Fruit fly (Drosophila melanogaster) whole organism, embryonic: ENCODE measurements around the gene CG31793.

Source experiments
- ATbp ChIP-seq: fragments of 200-800 bp; sonication (Bioruptor generic); optimal IDR thresholded peaks from 2 replicates; lab custom pipeline; 2017; ENCODE audit warnings: missing biosample characterization, mild to moderate bottlenecking, missing genetic modification characterization, missing genetic modification reagents
- Ada2b ChIP-seq: fragments of 200-800 bp; sonication (Bioruptor generic); IDR thresholded peaks from 2 replicates; pipeline ENCODE4 v1.3.6; 2022; ENCODE audit warnings: missing biosample characterization, missing genetic modification characterization
- Asciz ChIP-seq: fragments of 200-800 bp; sonication (Bioruptor generic); optimal IDR thresholded peaks from 2 replicates; lab custom pipeline; 2017; ENCODE audit warnings: missing biosample characterization, mild to moderate bottlenecking, missing genetic modification characterization, missing genetic modification reagents
- B-H1 ChIP-seq: fragments of 200-800 bp; sonication (Bioruptor generic); IDR thresholded peaks from 3 replicates; pipeline ENCODE4 v1.3.6; 2022; ENCODE audit warnings: missing biosample characterization, missing genetic modification characterization
- BtbVII ChIP-seq: fragments of 200-800 bp; sonication (Bioruptor generic); optimal IDR thresholded peaks from 3 replicates; lab custom pipeline; 2017; ENCODE audit warnings: missing biosample characterization, mild to moderate bottlenecking, missing genetic modification characterization
- CG10543 ChIP-seq: fragments of 200-800 bp; sonication (Bioruptor generic); optimal IDR thresholded peaks from 3 replicates; lab custom pipeline; 2017; ENCODE audit warnings: missing biosample characterization, mild to moderate bottlenecking, missing genetic modification characterization, moderate library complexity
- CG10654 ChIP-seq: fragments of 200-800 bp; sonication (Bioruptor generic); optimal IDR thresholded peaks from 2 replicates; lab custom pipeline; 2016; ENCODE audit warnings: missing biosample characterization, missing genetic modification characterization
- CG11247 ChIP-seq: fragments of 200-800 bp; sonication (Bioruptor generic); IDR thresholded peaks from 2 replicates; pipeline ENCODE4 v1.3.6; 2022; ENCODE audit warnings: missing biosample characterization, missing genetic modification characterization
- CG1233 ChIP-seq: fragments of 200-800 bp; sonication (Bioruptor generic); optimal IDR thresholded peaks from 4 replicates; lab custom pipeline; 2018; ENCODE audit warnings: missing biosample characterization, mild to moderate bottlenecking, missing genetic modification characterization
- CG12391 ChIP-seq: fragments of 200-800 bp; sonication (Bioruptor generic); optimal IDR thresholded peaks from 3 replicates; lab custom pipeline; 2018; ENCODE audit warnings: missing biosample characterization, mild to moderate bottlenecking, missing genetic modification characterization, moderate library complexity
- CG12659 ChIP-seq: fragments of 200-800 bp; sonication (Bioruptor generic); optimal IDR thresholded peaks from 3 replicates; lab custom pipeline; 2017; ENCODE audit warnings: mild to moderate bottlenecking, missing biosample characterization, missing genetic modification reagents, missing genetic modification characterization
- CG14050 ChIP-seq: fragments of 200-800 bp; sonication (Bioruptor generic); IDR thresholded peaks from 3 replicates; pipeline ENCODE4 v1.3.6; 2022; ENCODE audit warnings: missing biosample characterization, missing genetic modification characterization
- CG14667 ChIP-seq: fragments of 200-800 bp; sonication (Bioruptor generic); IDR thresholded peaks from 2 replicates; pipeline ENCODE4 v1.3.6; 2022; ENCODE audit warnings: missing biosample characterization, missing genetic modification characterization
- CG15269 ChIP-seq: fragments of 200-800 bp; sonication (Bioruptor generic); optimal IDR thresholded peaks from 2 replicates; lab custom pipeline; 2018; ENCODE audit warnings: missing biosample characterization, mild to moderate bottlenecking, missing genetic modification characterization, moderate library complexity
- CG1529 ChIP-seq: fragments of 200-800 bp; sonication (Bioruptor generic); optimal IDR thresholded peaks from 3 replicates; lab custom pipeline; 2018; ENCODE audit warnings: missing biosample characterization, missing genetic modification characterization
- CG1602 ChIP-seq: fragments of 200-800 bp; sonication (Bioruptor generic); optimal IDR thresholded peaks from 3 replicates; lab custom pipeline; 2016; ENCODE audit warnings: missing biosample characterization, missing genetic modification characterization
- CG17361 ChIP-seq: fragments of 200-800 bp; sonication (Bioruptor generic); IDR thresholded peaks from 3 replicates; pipeline ENCODE4 v1.3.6; 2022; ENCODE audit warnings: missing biosample characterization, missing genetic modification characterization
- CG17612 ChIP-seq: fragments of 200-800 bp; sonication (Bioruptor generic); IDR thresholded peaks from 2 replicates; pipeline ENCODE4 v1.3.6; 2022; ENCODE audit warnings: missing biosample characterization, missing genetic modification characterization
- CG18599 ChIP-seq: fragments of 200-800 bp; sonication (Bioruptor generic); optimal IDR thresholded peaks from 3 replicates; lab custom pipeline; 2017; ENCODE audit warnings: missing biosample characterization, missing genetic modification characterization, mild to moderate bottlenecking, moderate library complexity, missing genetic modification reagents
- CG4730 ChIP-seq: fragments of 200-800 bp; sonication (Bioruptor generic); IDR thresholded peaks from 2 replicates; pipeline ENCODE4 v1.3.6; 2022; ENCODE audit warnings: missing biosample characterization, missing genetic modification characterization
- CG6813 ChIP-seq: fragments of 200-800 bp; sonication (Bioruptor generic); optimal IDR thresholded peaks from 2 replicates; lab custom pipeline; 2017; ENCODE audit warnings: missing biosample characterization, missing genetic modification characterization, mild to moderate bottlenecking, moderate library complexity, missing genetic modification reagents
- CG7556 ChIP-seq: fragments of 200-800 bp; sonication (Bioruptor generic); optimal IDR thresholded peaks from 2 replicates; lab custom pipeline; 2017; ENCODE audit warnings: missing biosample characterization, mild to moderate bottlenecking, missing genetic modification characterization
- D19A ChIP-seq: fragments of 200-800 bp; optimal IDR thresholded peaks from 3 replicates; lab custom pipeline; 2019; ENCODE audit warnings: missing biosample characterization, mild to moderate bottlenecking, missing genetic modification characterization, moderate library complexity
- D19B ChIP-seq: fragments of 200-800 bp; sonication (Bioruptor generic); optimal IDR thresholded peaks from 2 replicates; lab custom pipeline; 2017; ENCODE audit warnings: missing biosample characterization, mild to moderate bottlenecking, missing genetic modification characterization
- Eip74EF ChIP-seq, 2 experiments: fragments of 200-800 bp in 1 of 2; fragments of >200 bp in 1 of 2; sonication (Bioruptor generic) in 1 of 2; optimal IDR thresholded peaks; 2 replicates each; lab custom pipeline; 2017 to 2019; ENCODE audit warnings: missing biosample characterization in 2 of 2, missing genetic modification characterization in 2 of 2, mild to moderate bottlenecking in 1 of 2, moderate library complexity in 1 of 2
- Fer1 ChIP-seq: fragments of 200-800 bp; sonication (Bioruptor generic); optimal IDR thresholded peaks from 2 replicates; lab custom pipeline; 2017; ENCODE audit warnings: missing biosample characterization, mild to moderate bottlenecking, missing genetic modification characterization
- Fer3 ChIP-seq: fragments of 200-800 bp; sonication (Bioruptor generic); optimal IDR thresholded peaks from 2 replicates; lab custom pipeline; 2018; ENCODE audit warnings: missing biosample characterization, mild to moderate bottlenecking, missing genetic modification characterization, moderate library complexity
- Hey ChIP-seq: fragments of 200-800 bp; sonication (Bioruptor generic); optimal IDR thresholded peaks from 3 replicates; lab custom pipeline; 2018; ENCODE audit warnings: missing biosample characterization, mild to moderate bottlenecking, missing genetic modification characterization
- Max ChIP-seq: fragments of 200-800 bp; sonication (Bioruptor generic); optimal IDR thresholded peaks from 2 replicates; lab custom pipeline; 2016; ENCODE audit warnings: missing biosample characterization, mild to moderate bottlenecking, missing genetic modification characterization
- Mrtf ChIP-seq: fragments of 200-800 bp; sonication (Bioruptor generic); IDR thresholded peaks from 3 replicates; pipeline ENCODE4 v1.3.6; 2022; ENCODE audit warnings: missing biosample characterization, missing genetic modification characterization
- NFAT ChIP-seq: fragments of 200-800 bp; sonication (Bioruptor generic); IDR thresholded peaks from 2 replicates; pipeline ENCODE4 v1.3.6; 2022; ENCODE audit warnings: missing biosample characterization, missing genetic modification characterization
- Oli ChIP-seq: fragments of 200-800 bp; sonication (Bioruptor generic); optimal IDR thresholded peaks from 2 replicates; lab custom pipeline; 2018; ENCODE audit warnings: missing biosample characterization, mild to moderate bottlenecking, missing genetic modification characterization, moderate library complexity
- Ptx1 ChIP-seq: fragments of 200-800 bp; sonication (Bioruptor generic); IDR thresholded peaks from 2 replicates; pipeline ENCODE4 v1.3.6; 2022; ENCODE audit warnings: missing biosample characterization, missing genetic modification characterization
- Six4 ChIP-seq: fragments of 200-800 bp; sonication (Bioruptor generic); optimal IDR thresholded peaks from 2 replicates; lab custom pipeline; 2016; ENCODE audit warnings: missing biosample characterization, missing genetic modification characterization
- ara ChIP-seq: fragments of 200-800 bp; sonication (Bioruptor generic); IDR thresholded peaks from 2 replicates; pipeline ENCODE4 v1.3.6; 2022; ENCODE audit warnings: missing biosample characterization, missing genetic modification characterization
- ash1 ChIP-seq: fragments of 200-800 bp; sonication (Bioruptor generic); optimal IDR thresholded peaks from 2 replicates; lab custom pipeline; 2018; ENCODE audit warnings: missing biosample characterization, mild to moderate bottlenecking, missing genetic modification characterization
- dpn ChIP-seq, 2 experiments: fragments of 200-800 bp; sonication (Bioruptor generic); optimal IDR thresholded peaks; 3 replicates each; lab custom pipeline; 2016; ENCODE audit warnings: missing biosample characterization in 2 of 2, missing genetic modification characterization in 2 of 2
- esg ChIP-seq: fragments of 200-800 bp; sonication (Bioruptor generic); conservative IDR thresholded peaks from 2 replicates; pipeline ENCODE4 v1.3.6; 2022; ENCODE audit warnings: missing biosample characterization, missing genetic modification characterization
- fd64A ChIP-seq: fragments of 200-800 bp; sonication (Bioruptor generic); optimal IDR thresholded peaks from 3 replicates; lab custom pipeline; 2018; ENCODE audit warnings: missing biosample characterization, mild to moderate bottlenecking, missing genetic modification characterization
- h ChIP-seq: fragments of >200 bp; optimal IDR thresholded peaks from 2 replicates; lab custom pipeline; 2017
- ham ChIP-seq: fragments of 200-800 bp; sonication (Bioruptor generic); IDR thresholded peaks from 2 replicates; pipeline ENCODE4 v1.3.6; 2022; ENCODE audit warnings: missing biosample characterization, missing genetic modification characterization
- kay ChIP-seq: fragments of 200-800 bp; sonication (Bioruptor generic); optimal IDR thresholded peaks from 2 replicates; lab custom pipeline; 2016; ENCODE audit warnings: missing biosample characterization, missing genetic modification characterization
- org-1 ChIP-seq: fragments of 200-800 bp; sonication (Bioruptor generic); optimal IDR thresholded peaks from 2 replicates; lab custom pipeline; 2017; ENCODE audit warnings: missing biosample characterization, missing genetic modification characterization
- ro ChIP-seq: fragments of 200-800 bp; sonication (Bioruptor generic); IDR thresholded peaks from 2 replicates; pipeline ENCODE4 v1.3.6; 2022; ENCODE audit warnings: missing biosample characterization, missing genetic modification characterization
- scrt ChIP-seq: fragments of 200-800 bp; sonication (Bioruptor generic); optimal IDR thresholded peaks from 2 replicates; lab custom pipeline; 2018; ENCODE audit warnings: missing biosample characterization, mild to moderate bottlenecking, missing genetic modification characterization, moderate library complexity
- seq ChIP-seq: fragments of 200-800 bp; sonication (Bioruptor generic); IDR thresholded peaks from 2 replicates; pipeline ENCODE4 v1.3.6; 2022; ENCODE audit warnings: missing biosample characterization, missing genetic modification characterization
- sima ChIP-seq: fragments of 200-800 bp; sonication (Bioruptor generic); optimal IDR thresholded peaks from 2 replicates; lab custom pipeline; 2016; ENCODE audit warnings: missing biosample characterization, missing genetic modification characterization
- trh ChIP-seq: fragments of 200-800 bp; sonication (Bioruptor generic); optimal IDR thresholded peaks from 2 replicates; lab custom pipeline; 2016; ENCODE audit warnings: missing biosample characterization, missing genetic modification characterization
- twi ChIP-seq: fragments of 200-800 bp; optimal IDR thresholded peaks from 2 replicates; lab custom pipeline; 2019; ENCODE audit warnings: missing biosample characterization, mild to moderate bottlenecking, missing genetic modification characterization, moderate library complexity
- wdn ChIP-seq: fragments of 200-800 bp; sonication (Bioruptor generic); IDR thresholded peaks from 2 replicates; pipeline ENCODE4 v1.3.6; 2022; ENCODE audit warnings: missing biosample characterization, missing genetic modification characterization

Gene CG31793

DNA sequence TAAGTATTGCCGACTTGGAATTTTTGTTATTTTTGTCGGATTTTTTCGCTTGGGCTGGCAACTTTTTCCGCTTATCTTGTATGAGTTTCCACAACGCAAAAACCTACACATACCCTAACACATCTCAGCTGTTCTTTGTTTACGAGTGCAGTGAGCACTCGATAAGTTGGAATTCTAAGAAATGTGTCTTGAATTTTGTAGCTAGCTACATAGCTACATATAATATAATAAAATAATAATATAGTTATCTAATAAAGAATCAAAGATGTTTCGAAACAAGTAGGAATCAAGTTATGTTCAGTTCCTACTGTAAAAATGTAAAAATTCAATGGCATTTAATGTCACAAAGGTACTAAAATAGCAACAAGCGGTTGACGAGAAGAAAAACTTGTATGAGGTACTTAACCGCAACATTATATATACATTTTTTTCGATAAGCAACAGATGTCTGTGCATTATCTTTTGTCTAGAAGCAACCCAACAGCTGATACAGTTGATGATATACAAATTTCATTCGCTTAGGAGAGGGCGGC is 46.0 kb upstream of the CG31793 start, which contains the start of gene Bhmt (continued):
- TF ChIP-seq Hey, result no peak
- no peak for TF ChIP-seq h (lab: Kevin White, UChicago)
- TF ChIP-seq Fer3, result peak; percentile 85
- no peak for TF ChIP-seq kay (GFP tag; lab: Kevin White, UChicago)
- peak; percentile 42; the same call in 1 of the 2 replicates for TF ChIP-seq CG4730 (GFP tag; lab: Robert Waterston, UW)
- no peak for TF ChIP-seq sima (GFP tag; lab: Kevin White, UChicago)
- no peak; the same call in 1 of the 2 replicates for TF ChIP-seq ara (GFP tag; lab: Robert Waterston, UW)
- peak; percentile 87 for TF ChIP-seq CG15269
- no peak for TF ChIP-seq CG1529 (GFP tag; lab: Kevin White, UChicago)
- peak; percentile 56 for TF ChIP-seq CG14667
- TF ChIP-seq Ada2b (GFP tag; lab: Robert Waterston, UW), result peak; percentile 72; the same call in 1 of the 2 replicates
- peak; percentile 69 for TF ChIP-seq CG12659 (GFP tag; lab: Kevin White, UChicago)
- peak; percentile 65 for TF ChIP-seq CG12391 (tag; lab: Kevin White, UChicago)
- TF ChIP-seq twi, result peak; percentile 28
- TF ChIP-seq Ptx1, result peak; percentile 78
- TF ChIP-seq B-H1, result peak; percentile 52
- TF ChIP-seq Asciz (GFP tag; lab: Kevin White, UChicago), result peak; percentile 34
- peak; percentile 86 for TF ChIP-seq CG18599
- peak in 1 of 2 experiments; percentile 62 for TF ChIP-seq dpn (GFP tag; optimal IDR thresholded peaks at IDR 0.05; lab: Kevin White, UChicago)
- no peak for TF ChIP-seq trh
- peak; percentile 20 for TF ChIP-seq Max
- peak; percentile 64 for TF ChIP-seq seq
- TF ChIP-seq ro (GFP tag; lab: Robert Waterston, UW), result no peak
- TF ChIP-seq ash1 (GFP tag; lab: Kevin White, UChicago), result no peak
- TF ChIP-seq D19B, result peak; percentile 53
- peak; percentile 52 for TF ChIP-seq CG10654
- TF ChIP-seq ATbp (GFP tag; lab: Kevin White, UChicago), result peak; percentile 17
- 0 out of 2 replicates have a peak, but pooled peaks have one; percentile 20 for TF ChIP-seq CG17612 (GFP tag; lab: Robert Waterston, UW)
- no peak for TF ChIP-seq fd64A (GFP tag; lab: Kevin White, UChicago)
- TF ChIP-seq D19A (tag; lab: Kevin White, UChicago), result peak; percentile 81
- TF ChIP-seq CG10543 (GFP tag; lab: Kevin White, UChicago), result peak; percentile 76
- 0 out of 2 replicates have a peak, but pooled peaks have one; percentile 13 for TF ChIP-seq esg (GFP tag; lab: Robert Waterston, UW)
- TF ChIP-seq Fer1 (GFP tag; lab: Kevin White, UChicago), result peak; percentile 76
- TF ChIP-seq CG11247 (GFP tag; lab: Robert Waterston, UW), result peak; percentile 74
- TF ChIP-seq CG17361 (GFP tag; lab: Robert Waterston, UW), result peak; percentile 74
- peak; percentile 56; the same call in 1 of the 3 replicates for TF ChIP-seq Mrtf (GFP tag; lab: Robert Waterston, UW)
- peak; percentile 74 for TF ChIP-seq CG7556 (GFP tag; lab: Kevin White, UChicago)
- peak; percentile 74 for TF ChIP-seq BtbVII (GFP tag; lab: Kevin White, UChicago)
- peak; percentile 51; the same call in 1 of the 2 replicates for TF ChIP-seq wdn (GFP tag; lab: Robert Waterston, UW)
- peak; percentile 37 for TF ChIP-seq org-1 (GFP tag; lab: Kevin White, UChicago)
- TF ChIP-seq CG1233, result peak; percentile 58
- TF ChIP-seq scrt (GFP tag; lab: Kevin White, UChicago), result peak; percentile 66
- no peak for TF ChIP-seq ham (GFP tag; lab: Robert Waterston, UW)
- TF ChIP-seq CG14050, result peak; percentile 31; the same call in 1 of the 3 replicates
- TF ChIP-seq CG1602, result peak; percentile 20
- peak in 1 of 2 experiments; percentile 47 for TF ChIP-seq Eip74EF (GFP tag; optimal IDR thresholded peaks at IDR 0.05; lab: Kevin White, UChicago)
- TF ChIP-seq Six4 (GFP tag; lab: Kevin White, UChicago), result peak; percentile 31
- peak; percentile 60 for TF ChIP-seq CG6813 (GFP tag; lab: Kevin White, UChicago)
- TF ChIP-seq NFAT, result peak; percentile 84; the same call in 1 of the 2 replicates
- peak; percentile 68 for TF ChIP-seq Oli
